Fruit fly (Drosophila melanogaster): ENCODE measurements around the gene CG17362.

dm6 chr3L:13993742-13994719 lies 7.6 kb downstream of the CG17362 start, which contains the start of gene CtsK1:
- TF ChIP-seq CTCF (optimal IDR thresholded peaks at IDR 0.05) (no peak), CG8478 (optimal IDR thresholded peaks at IDR 0.05) (no peak)

Measured in S2 (cell line).